Worm (Caenorhabditis elegans) whole organism, L4 larva: ENCODE results near the gene lin-3.

ENCODE experiments used
- D1046.2 ChIP-seq: fragments of 200-800 bp; sonication (Bioruptor generic); IDR thresholded peaks from 2 replicates; pipeline ENCODE4 v1.3.6; 2022; ENCODE audit warnings: missing genetic modification characterization, missing compliant biosample characterization
- F44E2.7 ChIP-seq: fragments of 200-800 bp; sonication (Bioruptor generic); IDR thresholded peaks from 2 replicates; pipeline ENCODE4 v2.1.2; 2022; ENCODE audit warnings: missing genetic modification characterization, missing compliant biosample characterization
- R02D3.7 ChIP-seq: fragments of 150-350 bp; sonication (generic microtip); optimal IDR thresholded peaks from 3 replicates; lab custom pipeline; 2014; ENCODE audit warnings: missing biosample characterization, missing genetic modification characterization
- T20F7.1 ChIP-seq: fragments of 200-800 bp; sonication (Bioruptor generic); optimal IDR thresholded peaks from 2 replicates; lab custom pipeline; 2018; ENCODE audit warnings: mild to moderate bottlenecking, missing genetic modification characterization, missing compliant biosample characterization
- T26A8.4 ChIP-seq: fragments of 200-800 bp; sonication (Bioruptor generic); IDR thresholded peaks from 2 replicates; pipeline ENCODE4 v1.3.6; 2022; ENCODE audit warnings: missing genetic modification characterization, missing compliant biosample characterization
- Y105C5A.15 ChIP-seq: fragments of 200-800 bp; sonication (Bioruptor generic); IDR thresholded peaks from 2 replicates; pipeline ENCODE4 v1.3.6; 2022; ENCODE audit warnings: missing genetic modification characterization, missing compliant biosample characterization
- Y75B8A.6 ChIP-seq: fragments of 200-800 bp; sonication (Bioruptor generic); IDR thresholded peaks from 2 replicates; pipeline ENCODE4 v1.3.6; 2022; ENCODE audit warnings: missing genetic modification reagents, missing genetic modification characterization, missing compliant biosample characterization
- aha-1 ChIP-seq: fragments of 150-350 bp; peaks from one replicate; lab custom pipeline; 2014; ENCODE audit warnings: missing biosample characterization, missing genetic modification characterization
- arid-1 ChIP-seq: fragments of 200-800 bp; sonication (Bioruptor generic); conservative IDR thresholded peaks from 2 replicates; pipeline ENCODE4 v1.3.6; 2022; ENCODE audit warnings: missing genetic modification reagents, missing genetic modification characterization, missing compliant biosample characterization
- ces-1 ChIP-seq: fragments of 150-350 bp; sonication (generic microtip); optimal IDR thresholded peaks from 4 replicates; lab custom pipeline; 2014; ENCODE audit warnings: missing biosample characterization, missing genetic modification reagents, missing genetic modification characterization
- cey-2 ChIP-seq: sonication (generic microtip); optimal IDR thresholded peaks from 3 replicates; lab custom pipeline; 2017; ENCODE audit warnings: missing genetic modification characterization, mild to moderate bottlenecking, missing compliant biosample characterization, antibody characterized with exemption, borderline replicate concordance; ENCODE audit not compliant: insufficient read depth
- daf-12 ChIP-seq: fragments of 150-350 bp; optimal IDR thresholded peaks from 2 replicates; lab custom pipeline; 2014; ENCODE audit warnings: missing biosample characterization, missing genetic modification reagents, missing genetic modification characterization
- daf-19 ChIP-seq: fragments of 200-800 bp; sonication (Bioruptor generic); conservative IDR thresholded peaks from 2 replicates; pipeline ENCODE4 v1.3.6; 2022; ENCODE audit warnings: missing genetic modification characterization, missing compliant biosample characterization
- daf-8 ChIP-seq: fragments of 200-800 bp; sonication (Bioruptor generic); IDR thresholded peaks from 2 replicates; pipeline ENCODE4 v1.3.6; 2022; ENCODE audit warnings: missing genetic modification characterization, missing compliant biosample characterization
- duxl-1 ChIP-seq: sonication (generic microtip); optimal IDR thresholded peaks from 2 replicates; lab custom pipeline; 2016; ENCODE audit warnings: mild to moderate bottlenecking, missing genetic modification characterization, moderate library complexity, missing compliant biosample characterization; ENCODE audit not compliant: poor library complexity
- dve-1 ChIP-seq: sonication (generic microtip); optimal IDR thresholded peaks from 2 replicates; lab custom pipeline; 2017; ENCODE audit warnings: antibody characterized with exemption, mild to moderate bottlenecking, missing genetic modification characterization, missing compliant biosample characterization; ENCODE audit not compliant: insufficient read depth
- egl-43 ChIP-seq: fragments of 200-800 bp; sonication (Bioruptor generic); IDR thresholded peaks from 2 replicates; pipeline ENCODE4 v1.3.6; 2022; ENCODE audit warnings: missing genetic modification reagents, missing genetic modification characterization, missing compliant biosample characterization
- fkh-10 ChIP-seq: fragments of 150-350 bp; optimal IDR thresholded peaks from 2 replicates; lab custom pipeline; 2014; ENCODE audit warnings: missing biosample characterization, missing genetic modification reagents, missing genetic modification characterization
- hif-1 ChIP-seq, 2 experiments: sonication (generic microtip); optimal IDR thresholded peaks; 2 replicates each; lab custom pipeline; 2016 to 2017; ENCODE audit warnings: missing compliant biosample characterization in 2 of 2, missing genetic modification characterization in 2 of 2, missing genetic modification reagents in 2 of 2, missing genotype in 2 of 2, mild to moderate bottlenecking in 1 of 2
- lim-7 ChIP-seq: fragments of 200-800 bp; sonication (Bioruptor generic); IDR thresholded peaks from 2 replicates; pipeline ENCODE4 v1.3.6; 2022; ENCODE audit warnings: missing genetic modification characterization, missing compliant biosample characterization
- lin-1 ChIP-seq: fragments of 200-800 bp; sonication (Bioruptor generic); IDR thresholded peaks from 2 replicates; pipeline ENCODE4 v1.3.6; 2022; ENCODE audit warnings: missing genetic modification reagents, missing genetic modification characterization, missing compliant biosample characterization
- lin-29 ChIP-seq: fragments of 200-800 bp; sonication (Bioruptor generic); IDR thresholded peaks from 2 replicates; pipeline ENCODE4 v1.3.6; 2022; ENCODE audit warnings: missing genetic modification reagents, missing genetic modification characterization, missing compliant biosample characterization
- lin-38 ChIP-seq: fragments of 200-800 bp; sonication (Bioruptor generic); IDR thresholded peaks from 2 replicates; pipeline ENCODE4 v1.3.6; 2022; ENCODE audit warnings: missing genetic modification reagents, missing genetic modification characterization, missing compliant biosample characterization
- lsy-2 ChIP-seq, 2 experiments: fragments of 150-350 bp in 1 of 2; sonication (generic microtip) in 1 of 2; optimal IDR thresholded peaks; 2 replicates each; lab custom pipeline; 2014 to 2017; ENCODE audit warnings: missing biosample characterization in 2 of 2, missing genetic modification characterization in 2 of 2
- madf-5 ChIP-seq, 2 experiments: fragments of 200-800 bp; sonication (Bioruptor generic); IDR thresholded peaks; 2 replicates each; pipeline ENCODE4 v1.3.6; 2022; ENCODE audit warnings: missing compliant biosample characterization in 2 of 2, missing genetic modification characterization in 2 of 2
- mxl-3 ChIP-seq: fragments of 200-800 bp; sonication (Bioruptor generic); optimal IDR thresholded peaks from 2 replicates; lab custom pipeline; 2018; ENCODE audit warnings: mild to moderate bottlenecking, missing genetic modification characterization, missing compliant biosample characterization
- nhr-10 ChIP-seq: fragments of 150-350 bp; optimal IDR thresholded peaks from 2 replicates; lab custom pipeline; 2014; ENCODE audit warnings: missing biosample characterization, missing genetic modification characterization
- nhr-11 ChIP-seq: fragments of 150-350 bp; optimal IDR thresholded peaks from 2 replicates; lab custom pipeline; 2014; ENCODE audit warnings: missing biosample characterization, missing genetic modification characterization
- nhr-25 ChIP-seq: sonication (generic microtip); optimal IDR thresholded peaks from 2 replicates; lab custom pipeline; 2017; ENCODE audit warnings: missing genetic modification characterization, mild to moderate bottlenecking, missing compliant biosample characterization, antibody characterized with exemption, moderate library complexity, borderline replicate concordance; ENCODE audit not compliant: insufficient read depth
- nhr-48 ChIP-seq: sonication (generic microtip); optimal IDR thresholded peaks from 2 replicates; lab custom pipeline; 2016; ENCODE audit warnings: mild to moderate bottlenecking, missing genetic modification characterization, missing compliant biosample characterization
- nhr-77 ChIP-seq: fragments of 150-350 bp; optimal IDR thresholded peaks from 2 replicates; lab custom pipeline; 2014; ENCODE audit warnings: missing biosample characterization, missing genetic modification characterization
- pha-4 ChIP-seq, 2 experiments: fragments of 150-350 bp in 1 of 2; fragments of 200-800 bp in 1 of 2; sonication (Bioruptor generic) in 1 of 2; IDR thresholded peaks in 1 of 2; optimal IDR thresholded peaks in 1 of 2; 2 replicates each; pipeline versions ENCODE4 v1.3.6 to Lab custom; 2014 to 2022; ENCODE audit warnings: missing genetic modification characterization in 2 of 2, missing genetic modification reagents in 2 of 2, missing biosample characterization in 1 of 2, missing compliant biosample characterization in 1 of 2
- pqm-1 ChIP-seq: sonication (generic microtip); optimal IDR thresholded peaks from 2 replicates; lab custom pipeline; 2017; ENCODE audit warnings: missing biosample characterization, missing genetic modification characterization
- rbr-2 ChIP-seq: sonication (generic microtip); optimal IDR thresholded peaks from 2 replicates; lab custom pipeline; 2016; ENCODE audit warnings: missing genotype, missing genetic modification characterization, missing compliant biosample characterization
- saeg-2 ChIP-seq: fragments of 200-800 bp; sonication (Bioruptor generic); IDR thresholded peaks from 2 replicates; pipeline ENCODE4 v1.3.6; 2022; ENCODE audit warnings: missing genetic modification reagents, missing genetic modification characterization, missing compliant biosample characterization
- sdz-12 ChIP-seq: fragments of 200-800 bp; sonication (Bioruptor generic); optimal IDR thresholded peaks from 2 replicates; lab custom pipeline; 2018; ENCODE audit warnings: mild to moderate bottlenecking, missing genetic modification characterization, missing compliant biosample characterization
- snpc-1.2 ChIP-seq: fragments of 200-800 bp; sonication (Bioruptor generic); IDR thresholded peaks from 2 replicates; pipeline ENCODE4 v1.3.6; 2022; ENCODE audit warnings: missing genetic modification reagents, missing genetic modification characterization, missing compliant biosample characterization
- snpc-4 ChIP-seq: fragments of 150-350 bp; optimal IDR thresholded peaks from 2 replicates; lab custom pipeline; 2014; ENCODE audit warnings: missing biosample characterization, missing genetic modification characterization
- tra-1 ChIP-seq: fragments of 200-800 bp; sonication (Bioruptor generic); IDR thresholded peaks from 2 replicates; pipeline ENCODE4 v1.3.6; 2022; ENCODE audit warnings: missing genetic modification reagents, missing genetic modification characterization, missing compliant biosample characterization
- unc-130 ChIP-seq: sonication (generic microtip); optimal IDR thresholded peaks from 2 replicates; lab custom pipeline; 2016; ENCODE audit warnings: missing genetic modification reagents, missing genetic modification characterization, missing compliant biosample characterization
- vab-7 ChIP-seq: fragments of 200-800 bp; sonication (Bioruptor generic); IDR thresholded peaks from 2 replicates; pipeline ENCODE4 v1.3.6; 2022; ENCODE audit warnings: missing genetic modification reagents, missing genetic modification characterization, missing compliant biosample characterization
- zfp-2 ChIP-seq: sonication (generic microtip); optimal IDR thresholded peaks from 2 replicates; lab custom pipeline; 2016; ENCODE audit warnings: mild to moderate bottlenecking, missing genetic modification characterization, missing compliant biosample characterization
- zip-11 ChIP-seq: fragments of 200-800 bp; sonication (Bioruptor generic); IDR thresholded peaks from 2 replicates; pipeline ENCODE4 v1.3.6; 2022; ENCODE audit warnings: missing genetic modification characterization, missing compliant biosample characterization

lin-3 gene

ce11 chrIV:11082789-11083235, 28.7 kb downstream of the lin-3 start (continued):
- peak; percentile 38; the same call in 1 of the 2 replicates for TF ChIP-seq snpc-1.2
- TF ChIP-seq daf-8 (GFP tag; lab: Robert Waterston, UW), result no peak
- peak; percentile 60 to 86 for TF ChIP-seq hif-1 (tag; optimal IDR thresholded peaks at IDR 0.05; lab: Kevin White, UChicago)
- peak; percentile 91 for TF ChIP-seq egl-43
- no peak for TF ChIP-seq snpc-4 (tag; lab: Kevin White, UChicago)
- TF ChIP-seq Y75B8A.6 (GFP tag; lab: Robert Waterston, UW), result no peak
- 0 out of 2 replicates have a peak, but pooled peaks have one; percentile 10 for TF ChIP-seq F44E2.7
- TF ChIP-seq pqm-1 (tag; lab: Kevin White, UChicago), result peak; percentile 3
- TF ChIP-seq sdz-12 (GFP tag; lab: Kevin White, UChicago), result peak; percentile 67
- TF ChIP-seq R02D3.7, result no peak
- peak; percentile 82 for TF ChIP-seq mxl-3 (GFP tag; lab: Kevin White, UChicago)
- TF ChIP-seq nhr-11 (tag; lab: Kevin White, UChicago), result peak; percentile 96

ce11 chrIV:11083609-11084008, 29.5 kb downstream of the lin-3 start, which contains the start of gene klc-1:
TSS of gene klc-1 (plus strand) at chrIV:11083735.
- TF ChIP-seq zip-11 (GFP tag; lab: Robert Waterston, UW), result no peak
- TF ChIP-seq saeg-2 (GFP tag; lab: Robert Waterston, UW), result no peak
- TF ChIP-seq nhr-10 (tag; lab: Kevin White, UChicago), result no peak
- 0 out of 2 replicates have a peak, but pooled peaks have one; percentile 21 for TF ChIP-seq lin-38 (GFP tag; lab: Robert Waterston, UW)
- no peak for TF ChIP-seq arid-1
- TF ChIP-seq lsy-2 (tag; optimal IDR thresholded peaks at IDR 0.05; lab: Kevin White, UChicago), result peak in 1 of 2 experiments; percentile 56

ce11 chrIV:11089527-11089926, 35.4 kb downstream of the lin-3 start, which contains the start of gene M7.7:
TSS of gene M7.7 (plus strand) at chrIV:11089827.
- TF ChIP-seq fkh-10 (no peak), daf-12 (no peak), nhr-10 (tag; lab: Kevin White, UChicago) (no peak), ces-1 (GFP tag; lab: Kevin White, UChicago) (no peak), pha-4 (GFP tag; IDR thresholded peaks at IDR 0.05; lab: Robert Waterston, UW) (no peak), pha-4 (tag; optimal IDR thresholded peaks at IDR 0.05; lab: Kevin White, UChicago) (no peak), tra-1 (GFP tag; lab: Robert Waterston, UW) (no peak), lin-38 (GFP tag; lab: Robert Waterston, UW) (no peak), snpc-4 (tag; lab: Kevin White, UChicago) (no peak), nhr-77 (no peak), snpc-1.2 (no peak)

- TF ChIP-seq daf-8 (GFP tag; lab: Robert Waterston, UW) (no peak), lim-7 (no peak), rbr-2 (no peak), lin-29 (no peak), duxl-1 (no peak), zfp-2 (no peak), T20F7.1 (no peak), nhr-77 (peak; percentile 23), daf-19 (GFP tag; lab: Robert Waterston, UW) (no peak), nhr-25 (peak; percentile 10), D1046.2 (GFP tag; lab: Robert Waterston, UW) (no peak), lin-1 (GFP tag; lab: Robert Waterston, UW) (no peak), arid-1 (no peak), nhr-48 (no peak), cey-2 (tag; lab: Kevin White, UChicago) (peak; percentile 42), pha-4 (GFP tag; IDR thresholded peaks at IDR 0.05; lab: Robert Waterston, UW) (no peak), pha-4 (tag; optimal IDR thresholded peaks at IDR 0.05; lab: Kevin White, UChicago) (no peak), aha-1 (tag; lab: Kevin White, UChicago) (peak; percentile 65), Y105C5A.15 (GFP tag; lab: Robert Waterston, UW) (no peak), unc-130 (no peak), T26A8.4 (GFP tag; lab: Robert Waterston, UW) (no peak), madf-5 (GFP tag; IDR thresholded peaks at IDR 0.05; lab: Robert Waterston, UW) (no peak), dve-1 (tag; lab: Kevin White, UChicago) (peak; percentile 44), vab-7 (no peak)
Measured at ce11 chrIV:11092502-11093080, 38.5 kb downstream of the lin-3 start, which contains the start of gene bcc-1. TSS of gene bcc-1 (minus strand) at chrIV:11092552.
